Fruit fly (Drosophila melanogaster) whole organism, wandering third instar larva: ENCODE measurements around the gene CG4073.

Source experiments
- Abd-B ChIP-seq: fragments of >200 bp; optimal IDR thresholded peaks from 2 replicates; lab custom pipeline; 2017; ENCODE audit warnings: missing biosample characterization, missing genetic modification characterization
- CG32264 ChIP-seq: fragments of 200-800 bp; sonication (Bioruptor generic); optimal IDR thresholded peaks from 2 replicates; lab custom pipeline; 2016; ENCODE audit warnings: missing biosample characterization, missing genetic modification characterization
- CG9705 ChIP-seq: fragments of 200-800 bp; sonication (Bioruptor generic); optimal IDR thresholded peaks from 2 replicates; lab custom pipeline; 2018; ENCODE audit warnings: missing biosample characterization, mild to moderate bottlenecking, missing genetic modification characterization
- CrebA ChIP-seq: fragments of 200-800 bp; sonication (Bioruptor generic); optimal IDR thresholded peaks from 2 replicates; lab custom pipeline; 2016; ENCODE audit warnings: missing biosample characterization, mild to moderate bottlenecking, missing genetic modification characterization, borderline replicate concordance
- Dfd ChIP-seq: fragments of >200 bp; optimal IDR thresholded peaks from 2 replicates; lab custom pipeline; 2017; ENCODE audit warnings: missing biosample characterization, missing genetic modification characterization
- Dif ChIP-seq: fragments of 200-275, 200-300 bp; sonication (Bioruptor generic); optimal IDR thresholded peaks from 2 replicates; lab custom pipeline; 2018; ENCODE audit warnings: missing biosample characterization, missing genetic modification characterization; ENCODE audit not compliant: partially characterized antibody
- GATAd ChIP-seq: sonication (Bioruptor generic); optimal IDR thresholded peaks from 2 replicates; lab custom pipeline; 2016; ENCODE audit warnings: missing biosample characterization, missing genetic modification characterization
- HLH106 ChIP-seq: fragments of 200-800 bp; optimal IDR thresholded peaks from 3 replicates; lab custom pipeline; 2019; ENCODE audit warnings: missing biosample characterization, mild to moderate bottlenecking, missing genetic modification characterization, moderate library complexity
- Hnf4 ChIP-seq: fragments of 200-800 bp; sonication (Bioruptor generic); optimal IDR thresholded peaks from 2 replicates; lab custom pipeline; 2016; ENCODE audit warnings: missing biosample characterization, mild to moderate bottlenecking, missing genetic modification characterization
- Hr78 ChIP-seq: fragments of >200 bp; optimal IDR thresholded peaks from 2 replicates; lab custom pipeline; 2017; ENCODE audit warnings: missing biosample characterization, missing genetic modification characterization
- Hr83 ChIP-seq: fragments of 200-300 bp; sonication (Bioruptor generic); optimal IDR thresholded peaks from 2 replicates; lab custom pipeline; 2016; ENCODE audit warnings: missing biosample characterization, mild to moderate bottlenecking, missing genetic modification characterization, moderate library complexity; ENCODE audit not compliant: poor library complexity, severe bottlenecking
- Jra ChIP-seq: sonication (Bioruptor generic); optimal IDR thresholded peaks from 2 replicates; lab custom pipeline; 2016; ENCODE audit warnings: missing biosample characterization, missing genetic modification characterization
- Mio ChIP-seq: sonication (Bioruptor generic); optimal IDR thresholded peaks from 2 replicates; lab custom pipeline; 2016; ENCODE audit warnings: missing biosample characterization, missing genetic modification characterization
- Myc ChIP-seq: fragments of >200 bp; optimal IDR thresholded peaks from 2 replicates; lab custom pipeline; 2017
- N ChIP-seq: fragments of >200 bp; optimal IDR thresholded peaks from 2 replicates; lab custom pipeline; 2018; ENCODE audit warnings: missing biosample characterization, missing external identifiers, missing genetic modification characterization
- OdsH ChIP-seq: fragments of 200-800 bp; sonication (Bioruptor generic); optimal IDR thresholded peaks from 2 replicates; lab custom pipeline; 2016; ENCODE audit warnings: missing biosample characterization, mild to moderate bottlenecking, missing genetic modification characterization
- Rel ChIP-seq, 2 experiments: fragments of 200-800 bp; sonication (Bioruptor generic) in 1 of 2; optimal IDR thresholded peaks; 2 replicates in 1 of 2; 3 replicates in 1 of 2; lab custom pipeline; 2016 to 2019; ENCODE audit warnings: mild to moderate bottlenecking in 2 of 2, missing biosample characterization in 2 of 2, missing genetic modification characterization in 2 of 2, moderate library complexity in 1 of 2
- Sp1 ChIP-seq: fragments of 200-800 bp; sonication (Bioruptor generic); optimal IDR thresholded peaks from 3 replicates; lab custom pipeline; 2019; ENCODE audit warnings: missing biosample characterization, mild to moderate bottlenecking, missing genetic modification characterization, moderate library complexity
- Vsx2 ChIP-seq: fragments of 200-300, 225-300 bp; sonication (Bioruptor generic); optimal IDR thresholded peaks from 2 replicates; lab custom pipeline; 2018; ENCODE audit warnings: missing biosample characterization, missing genetic modification characterization; ENCODE audit not compliant: partially characterized antibody
- br ChIP-seq: fragments of 200-800 bp; sonication (Bioruptor generic); optimal IDR thresholded peaks from 2 replicates; lab custom pipeline; 2016; ENCODE audit warnings: missing biosample characterization, missing genetic modification characterization
- brk ChIP-seq: fragments of 200-800 bp; sonication (Bioruptor generic); optimal IDR thresholded peaks from 2 replicates; lab custom pipeline; 2016; ENCODE audit warnings: missing biosample characterization, mild to moderate bottlenecking, missing genetic modification characterization
- dl ChIP-seq, 2 experiments: fragments of 175-275, 200-275 bp in 1 of 2; fragments of 200-275 bp in 1 of 2; sonication (Bioruptor generic); optimal IDR thresholded peaks; lab custom pipeline; 2018; ENCODE audit warnings: mild to moderate bottlenecking in 2 of 2, missing biosample characterization in 2 of 2, missing genetic modification characterization in 2 of 2, moderate library complexity in 2 of 2; ENCODE audit not compliant: partially characterized antibody in 2 of 2, insufficient read depth in 1 of 2
- dmrt93B ChIP-seq: fragments of 200-800 bp; sonication (Bioruptor generic); optimal IDR thresholded peaks from 2 replicates; lab custom pipeline; 2018; ENCODE audit warnings: missing biosample characterization, mild to moderate bottlenecking, missing genetic modification characterization
- dsf ChIP-seq: sonication (Bioruptor generic); optimal IDR thresholded peaks from 2 replicates; lab custom pipeline; 2016; ENCODE audit warnings: missing biosample characterization, missing genetic modification characterization, borderline replicate concordance
- ey ChIP-seq: fragments of 200-800 bp; sonication (Bioruptor generic); optimal IDR thresholded peaks from 2 replicates; lab custom pipeline; 2016; ENCODE audit warnings: missing biosample characterization, missing genetic modification characterization
- foxo ChIP-seq, 2 experiments: fragments of 200-800 bp; sonication (Bioruptor generic); optimal IDR thresholded peaks; 2 replicates in 1 of 2; 3 replicates in 1 of 2; lab custom pipeline; 2016 to 2017; ENCODE audit warnings: missing biosample characterization in 2 of 2, missing genetic modification characterization in 2 of 2
- fru ChIP-seq: fragments of 200-800 bp; sonication (Bioruptor generic); optimal IDR thresholded peaks from 3 replicates; lab custom pipeline; 2016; ENCODE audit warnings: missing biosample characterization, mild to moderate bottlenecking, missing genetic modification characterization
- h ChIP-seq: fragments of 200-800 bp; sonication (Bioruptor generic); optimal IDR thresholded peaks from 3 replicates; lab custom pipeline; 2016; ENCODE audit warnings: missing biosample characterization, mild to moderate bottlenecking, missing genetic modification characterization
- jim ChIP-seq: fragments of 175-275, 200-325 bp; sonication (Bioruptor generic); optimal IDR thresholded peaks from 2 replicates; lab custom pipeline; 2016; ENCODE audit warnings: missing biosample characterization, mild to moderate bottlenecking, missing genetic modification characterization
- lola ChIP-seq: fragments of >200 bp; optimal IDR thresholded peaks from 2 replicates; lab custom pipeline; 2017; ENCODE audit warnings: missing biosample characterization, missing genetic modification characterization
- pan ChIP-seq: fragments of >200 bp; optimal IDR thresholded peaks from 2 replicates; lab custom pipeline; 2017
- psq ChIP-seq: fragments of 200-800 bp; sonication (Bioruptor generic); optimal IDR thresholded peaks from 3 replicates; lab custom pipeline; 2017; ENCODE audit warnings: missing biosample characterization, mild to moderate bottlenecking, missing genetic modification characterization, moderate library complexity
- rgr ChIP-seq: fragments of 200-800 bp; sonication (Bioruptor generic); optimal IDR thresholded peaks from 3 replicates; lab custom pipeline; 2016; ENCODE audit warnings: missing biosample characterization, mild to moderate bottlenecking, missing genetic modification characterization
- sage ChIP-seq: fragments of 200-800 bp; sonication (Bioruptor generic); optimal IDR thresholded peaks from 2 replicates; lab custom pipeline; 2016; ENCODE audit warnings: missing biosample characterization, mild to moderate bottlenecking, missing genetic modification characterization
- sv ChIP-seq: fragments of 200-800 bp; sonication (Bioruptor generic); optimal IDR thresholded peaks from 3 replicates; lab custom pipeline; 2016; ENCODE audit warnings: missing biosample characterization, missing genetic modification characterization
- tai ChIP-seq: sonication (Bioruptor generic); optimal IDR thresholded peaks from 2 replicates; lab custom pipeline; 2016; ENCODE audit warnings: missing biosample characterization, missing genetic modification characterization
- usp ChIP-seq: fragments of >200 bp; optimal IDR thresholded peaks from 2 replicates; lab custom pipeline; 2017; ENCODE audit warnings: missing biosample characterization, missing genetic modification characterization
- woc ChIP-seq: sonication (Bioruptor generic); optimal IDR thresholded peaks from 2 replicates; lab custom pipeline; 2016; ENCODE audit warnings: missing biosample characterization, mild to moderate bottlenecking, missing genetic modification characterization

The CG4073 gene

DNA sequence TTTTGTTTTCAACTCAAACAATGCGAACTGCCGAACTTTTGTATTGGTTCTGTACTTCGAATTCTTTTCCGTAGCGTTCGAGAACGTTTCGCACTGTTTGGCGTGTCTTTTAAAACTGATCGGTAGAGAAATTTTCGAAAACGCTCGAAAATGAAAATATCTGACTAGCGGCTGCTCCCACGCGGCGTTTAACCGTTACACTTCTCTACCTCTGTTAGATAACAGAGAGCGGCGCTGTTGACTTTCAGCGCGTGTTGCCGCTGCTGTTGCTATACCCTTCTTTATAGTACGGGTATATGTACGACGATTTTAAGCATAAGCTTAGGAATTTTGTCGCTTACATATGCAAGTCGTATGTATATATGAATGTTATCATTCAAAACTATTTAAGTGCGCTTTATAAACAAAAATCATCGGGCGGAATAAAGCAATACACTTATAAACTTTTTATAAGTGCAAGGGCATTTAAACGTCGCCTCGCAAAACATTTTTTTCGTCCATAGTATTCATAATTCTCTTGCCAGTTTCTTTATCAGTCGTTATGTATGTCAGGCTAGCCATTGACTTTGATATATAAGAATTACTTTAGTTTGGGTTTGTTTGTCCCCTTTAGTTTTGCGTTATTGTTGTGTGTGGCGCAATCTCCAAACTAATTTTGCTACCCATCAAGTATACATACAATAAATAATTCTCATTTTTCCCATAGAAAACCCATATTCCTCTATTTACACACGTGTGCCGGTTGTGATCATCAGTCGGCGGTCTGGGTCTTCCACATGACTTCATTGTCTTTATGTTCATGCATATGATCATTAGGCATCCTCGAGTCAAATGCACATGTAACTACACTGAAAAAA, 33.5 kb upstream of the CG4073 start, which contains the start of gene Phyhd1:
Gene Phyhd1 (minus strand): TSS at position 101 of the 857 bp plus-strand sequence.
- TF ChIP-seq CG9705 (no peak), OdsH (GFP tag; lab: Kevin White, UChicago) (peak; percentile 91), dsf (GFP tag; lab: Kevin White, UChicago) (no peak), woc (GFP tag; lab: Kevin White, UChicago) (peak; percentile 77), Jra (GFP tag; lab: Kevin White, UChicago) (no peak), ey (peak; percentile 87), N (GFP tag; lab: Kevin White, UChicago) (no peak), HLH106 (tag; lab: Kevin White, UChicago) (peak; percentile 60), GATAd (GFP tag; lab: Kevin White, UChicago) (no peak), rgr (GFP tag; lab: Kevin White, UChicago) (peak; percentile 89), fru (GFP tag; lab: Kevin White, UChicago) (peak; percentile 87), lola (GFP tag; lab: Kevin White, UChicago) (no peak), Dfd (GFP tag; lab: Kevin White, UChicago) (no peak), Myc (lab: Kevin White, UChicago) (no peak), CrebA (peak; percentile 32), brk (GFP tag; lab: Kevin White, UChicago) (peak; percentile 29), pan (lab: Kevin White, UChicago) (no peak), sv (GFP tag; lab: Kevin White, UChicago) (peak; percentile 93), Rel (GFP tag; optimal IDR thresholded peaks at IDR 0.05; lab: Kevin White, UChicago) (peak; percentile 65), Rel (tag; optimal IDR thresholded peaks at IDR 0.05; lab: Kevin White, UChicago) (no peak), Hr78 (GFP tag; lab: Kevin White, UChicago) (no peak), sage (GFP tag; lab: Kevin White, UChicago) (peak; percentile 52), dl (GFP tag; optimal IDR thresholded peaks at IDR 0.05; lab: Kevin White, UChicago; ENCODE audit: insufficient read depth in 1 of 2, partially characterized antibody in 2 of 2) (no peak), Hr83 (GFP tag; lab: Kevin White, UChicago) (no peak), CG32264 (GFP tag; lab: Kevin White, UChicago) (peak; percentile 81), Abd-B (no peak), dmrt93B (GFP tag; lab: Kevin White, UChicago) (peak; percentile 55), psq (peak; percentile 72), h (GFP tag; lab: Kevin White, UChicago) (peak; percentile 90), br (peak; percentile 90), foxo (GFP tag; optimal IDR thresholded peaks at IDR 0.05; lab: Kevin White, UChicago) (peak; percentile 36 to 88), Hnf4 (GFP tag; lab: Kevin White, UChicago) (peak; percentile 78), tai (GFP tag; lab: Kevin White, UChicago) (peak; percentile 36), Vsx2 (no peak), Dif (no peak), Mio (GFP tag; lab: Kevin White, UChicago) (peak; percentile 68), usp (no peak), Sp1 (GFP tag; lab: Kevin White, UChicago) (peak; percentile 41), jim (GFP tag; lab: Kevin White, UChicago) (no peak)

DNA sequence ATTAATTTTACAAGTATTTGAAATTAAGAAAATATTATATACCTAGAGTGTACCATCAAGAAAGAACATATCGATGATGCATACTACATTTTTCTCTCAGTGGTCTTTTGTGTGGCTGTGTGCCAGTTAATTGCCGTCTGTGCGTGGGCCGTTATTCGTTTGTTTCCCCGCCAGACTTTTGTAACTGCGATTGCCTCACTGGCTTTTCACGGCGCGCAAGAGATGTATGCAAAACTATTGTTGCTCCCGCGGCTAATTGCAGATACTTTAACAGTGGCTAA, 33.0 kb upstream of the CG4073 start:
- TF ChIP-seq OdsH (GFP tag; lab: Kevin White, UChicago) (no peak), Myc (lab: Kevin White, UChicago) (no peak), sage (GFP tag; lab: Kevin White, UChicago) (no peak), Hr83 (GFP tag; lab: Kevin White, UChicago) (no peak), rgr (GFP tag; lab: Kevin White, UChicago) (no peak), Vsx2 (no peak), Dfd (GFP tag; lab: Kevin White, UChicago) (no peak)
